Fruit fly (Drosophila melanogaster): Measurements from ENCODE around the gene AhcyL2.

AhcyL2 gene

dm6 chr3R:16948667-16949066 lies 33.3 kb downstream of the AhcyL2 start (continued):
- TF ChIP-seq Dll (GFP tag; IDR thresholded peaks at IDR 0.05; ENCODE audit: partially characterized antibody) (no peak), kni (GFP tag; optimal IDR thresholded peaks at IDR 0.05) (peak; percentile 54), CG16863 (GFP tag; optimal IDR thresholded peaks at IDR 0.05) (peak; percentile 25), CG9876 (GFP tag; optimal IDR thresholded peaks at IDR 0.05) (no peak), CG7928 (GFP tag; optimal IDR thresholded peaks at IDR 0.05) (no peak), onecut (GFP tag; IDR thresholded peaks at IDR 0.05) (no peak), Sry-β (GFP tag; optimal IDR thresholded peaks at IDR 0.05) (no peak), nerfin-1 (tag; optimal IDR thresholded peaks at IDR 0.05) (no peak), pros (GFP tag; optimal IDR thresholded peaks at IDR 0.05) (no peak), row (GFP tag; IDR thresholded peaks at IDR 0.05) (peak; percentile 53), grn (GFP tag; optimal IDR thresholded peaks at IDR 0.05) (no peak), wek (GFP tag; optimal IDR thresholded peaks at IDR 0.05) (no peak), CG14667 (GFP tag; IDR thresholded peaks at IDR 0.05) (0 out of 2 replicates have a peak, but pooled peaks have one; percentile 19), slbo (GFP tag; IDR thresholded peaks at IDR 0.05) (peak; percentile 57), Optix (GFP tag; IDR thresholded peaks at IDR 0.05) (0 out of 3 replicates have a peak, but pooled peaks have one; percentile 48), fu2 (GFP tag; optimal IDR thresholded peaks at IDR 0.05) (no peak), Dip2 (GFP tag; IDR thresholded peaks at IDR 0.05) (no peak), vnd (GFP tag; IDR thresholded peaks at IDR 0.05; ENCODE audit: partially characterized antibody) (no peak; the same call in 2 of the 3 replicates), Hr78 (GFP tag; optimal IDR thresholded peaks at IDR 0.05) (no peak), CG4282 (GFP tag; optimal IDR thresholded peaks at IDR 0.05) (no peak), CG10654 (GFP tag; optimal IDR thresholded peaks at IDR 0.05) (no peak), CG6272 (GFP tag; IDR thresholded peaks at IDR 0.05) (0 out of 2 replicates have a peak, but pooled peaks have one; percentile 24), Mad (GFP tag; optimal IDR thresholded peaks at IDR 0.05) (no peak), CG5180 (GFP tag; optimal IDR thresholded peaks at IDR 0.05) (no peak), CG31441 (GFP tag; IDR thresholded peaks at IDR 0.05) (no peak), CG12744 (GFP tag; optimal IDR thresholded peaks at IDR 0.05) (no peak), HLH3B (GFP tag; IDR thresholded peaks at IDR 0.05) (0 out of 2 replicates have a peak, but pooled peaks have one; percentile 19), zen (tag; optimal IDR thresholded peaks at IDR 0.05) (peak; percentile 74), CG10979 (tag; optimal IDR thresholded peaks at IDR 0.05) (no peak), Antp (GFP tag; optimal IDR thresholded peaks at IDR 0.05) (peak; percentile 2), CoRest (tag; optimal IDR thresholded peaks at IDR 0.05) (peak; percentile 74), NfI (GFP tag; optimal IDR thresholded peaks at IDR 0.05) (no peak), CG10366 (GFP tag; IDR thresholded peaks at IDR 0.05) (peak; percentile 47), cad (GFP tag; optimal IDR thresholded peaks at IDR 0.05) (peak; percentile 57), Scr (GFP tag; IDR thresholded peaks at IDR 0.05; ENCODE audit: partially characterized antibody) (no peak), pb (GFP tag; optimal IDR thresholded peaks at IDR 0.05) (peak; percentile 51), Sox100B (GFP tag; optimal IDR thresholded peaks at IDR 0.05) (no peak), pnt (GFP tag; optimal IDR thresholded peaks at IDR 0.05) (no peak), cg (GFP tag; optimal IDR thresholded peaks at IDR 0.05) (peak; percentile 68), abd-A (tag; optimal IDR thresholded peaks at IDR 0.05) (peak; percentile 52), E2f1 (GFP tag; IDR thresholded peaks at IDR 0.05) (0 out of 2 replicates have a peak, but pooled peaks have one; percentile 35), eve (GFP tag; optimal IDR thresholded peaks at IDR 0.05) (no peak), CG33213 (GFP tag; optimal IDR thresholded peaks at IDR 0.05) (no peak), bab2 (GFP tag; optimal IDR thresholded peaks at IDR 0.05) (no peak), Rx (GFP tag; IDR thresholded peaks at IDR 0.05) (0 out of 2 replicates have a peak, but pooled peaks have one; percentile 6), hbn (GFP tag; IDR thresholded peaks at IDR 0.05; ENCODE audit: partially characterized antibody) (no peak), CG4820 (GFP tag; optimal IDR thresholded peaks at IDR 0.05) (no peak), CG4404 (GFP tag; IDR thresholded peaks at IDR 0.05) (no peak), caup (GFP tag; optimal IDR thresholded peaks at IDR 0.05; ENCODE audit: severe bottlenecking) (no peak), fd96Cb (tag; optimal IDR thresholded peaks at IDR 0.05) (no peak)

Data from whole organism, embryonic.